Worm (Caenorhabditis elegans) whole organism, midembryonic: ENCODE measurements around the gene F10A3.12.

Experiments
- T22C8.4 ChIP-seq: fragments of 200-800 bp; sonication (Bioruptor generic); IDR thresholded peaks from 2 replicates; pipeline ENCODE4 v1.3.6; 2022; ENCODE audit warnings: missing genetic modification characterization, missing compliant biosample characterization
- cog-1 ChIP-seq: sonication (generic microtip); optimal IDR thresholded peaks from 2 replicates; lab custom pipeline; 2016; ENCODE audit warnings: missing genetic modification characterization, missing compliant biosample characterization
- flt-1 ChIP-seq: fragments of 200-800 bp; sonication (Bioruptor generic); IDR thresholded peaks from 2 replicates; pipeline ENCODE4 v1.3.6; 2022; ENCODE audit warnings: missing genetic modification characterization, missing compliant biosample characterization
- klf-2 ChIP-seq: fragments of 200-800 bp; sonication (Bioruptor generic); conservative IDR thresholded peaks from 2 replicates; pipeline ENCODE4 v1.3.6; 2022; ENCODE audit warnings: missing genetic modification reagents, missing genetic modification characterization, missing compliant biosample characterization
- med-1 ChIP-seq: sonication (generic microtip); optimal IDR thresholded peaks from 2 replicates; lab custom pipeline; 2017; ENCODE audit warnings: missing genetic modification characterization, mild to moderate bottlenecking, missing compliant biosample characterization, antibody characterized with exemption, missing genetic modification reagents; ENCODE audit not compliant: insufficient read depth
- ref-1 ChIP-seq: fragments of 200-800 bp; sonication (Bioruptor generic); conservative IDR thresholded peaks from 2 replicates; pipeline ENCODE4 v1.3.6; 2022; ENCODE audit warnings: missing genetic modification reagents, missing genetic modification characterization, missing compliant biosample characterization
- tab-1 ChIP-seq: fragments of 200-800 bp; sonication (Bioruptor generic); IDR thresholded peaks from 2 replicates; pipeline ENCODE4 v1.3.6; 2022; ENCODE audit warnings: missing genetic modification characterization, missing compliant biosample characterization
- ztf-23 ChIP-seq: fragments of 200-800 bp; sonication (Bioruptor generic); IDR thresholded peaks from 2 replicates; pipeline ENCODE4 v1.3.6; 2022; ENCODE audit warnings: missing genetic modification reagents, missing genetic modification characterization, missing compliant biosample characterization
- ztf-29 ChIP-seq: fragments of 200-800 bp; sonication (Bioruptor generic); IDR thresholded peaks from 2 replicates; pipeline ENCODE4 v1.3.6; 2022; ENCODE audit warnings: missing genetic modification reagents, missing genetic modification characterization, missing compliant biosample characterization

F10A3.12 gene

DNA sequence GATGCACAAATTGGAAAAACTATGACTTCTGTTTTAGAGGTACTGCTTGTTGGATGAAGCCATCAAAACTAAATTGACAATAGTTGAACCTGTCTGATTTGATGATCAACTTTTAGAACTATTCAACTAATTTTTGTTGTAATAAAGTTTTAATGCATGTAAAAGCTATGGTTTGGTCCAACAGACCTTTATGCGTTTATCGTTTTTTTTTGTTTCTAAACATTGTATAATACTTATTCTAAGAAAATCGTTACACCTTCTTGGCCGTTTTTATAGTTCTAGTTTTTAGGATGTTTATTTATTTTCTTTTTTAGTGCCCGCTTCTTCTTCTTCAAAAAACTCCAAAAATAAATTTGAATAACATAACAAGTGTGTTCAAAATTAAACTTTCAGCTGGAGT lies at the start of gene F10A3.12:
Gene F10A3.12 (plus strand): TSS at position 301 of the 400 bp plus-strand sequence.
- no peak for TF ChIP-seq med-1 (GFP tag; lab: Kevin White, UChicago)
- TF ChIP-seq T22C8.4 (GFP tag; lab: Robert Waterston, UW): no peak
- no peak for TF ChIP-seq flt-1
- no peak for TF ChIP-seq ztf-29 (GFP tag; lab: Robert Waterston, UW)
- no peak for TF ChIP-seq cog-1 (tag; lab: Kevin White, UChicago)
- no peak for TF ChIP-seq tab-1
- TF ChIP-seq klf-2: no peak
- TF ChIP-seq ref-1 (GFP tag; lab: Robert Waterston, UW): no peak
- TF ChIP-seq ztf-23: no peak

ce11 chrV:16114237-16114636 lies 49.6 kb upstream of the F10A3.12 start, which contains the start of gene srxa-16:
Gene srxa-16, minus strand, starts transcription at chrV:16114337.
- TF ChIP-seq med-1 (GFP tag; lab: Kevin White, UChicago) (no peak), ref-1 (GFP tag; lab: Robert Waterston, UW) (no peak), ztf-23 (no peak), T22C8.4 (GFP tag; lab: Robert Waterston, UW) (no peak), ztf-29 (GFP tag; lab: Robert Waterston, UW) (no peak), flt-1 (no peak), tab-1 (no peak), cog-1 (tag; lab: Kevin White, UChicago) (no peak), klf-2 (no peak)

- TF ChIP-seq klf-2 (no peak), ref-1 (GFP tag; lab: Robert Waterston, UW) (no peak), T22C8.4 (GFP tag; lab: Robert Waterston, UW) (no peak), med-1 (GFP tag; lab: Kevin White, UChicago) (no peak), tab-1 (no peak), ztf-23 (no peak), ztf-29 (GFP tag; lab: Robert Waterston, UW) (no peak), cog-1 (tag; lab: Kevin White, UChicago) (no peak), flt-1 (no peak)
Measured at ce11 chrV:16115381-16115780, 48.4 kb upstream of the F10A3.12 start, which contains the start of gene str-25. Gene str-25, plus strand, starts transcription at chrV:16115681.

ce11 chrV:16118601-16119000 lies 45.2 kb upstream of the F10A3.12 start, which contains the start of gene str-103:
Gene str-103, minus strand, starts transcription at chrV:16118701.
- TF ChIP-seq med-1 (GFP tag; lab: Kevin White, UChicago) (no peak), cog-1 (tag; lab: Kevin White, UChicago) (no peak), T22C8.4 (GFP tag; lab: Robert Waterston, UW) (no peak), ref-1 (GFP tag; lab: Robert Waterston, UW) (no peak), klf-2 (no peak), tab-1 (no peak), ztf-29 (GFP tag; lab: Robert Waterston, UW) (no peak), ztf-23 (no peak)

ce11 chrV:16120499-16120898 lies 43.3 kb upstream of the F10A3.12 start:
- TF ChIP-seq flt-1: no peak
- no peak for TF ChIP-seq ztf-29 (GFP tag; lab: Robert Waterston, UW)
- TF ChIP-seq klf-2: no peak

- TF ChIP-seq T22C8.4 (GFP tag; lab: Robert Waterston, UW) (no peak), klf-2 (no peak), tab-1 (no peak), cog-1 (tag; lab: Kevin White, UChicago) (no peak), ztf-29 (GFP tag; lab: Robert Waterston, UW) (no peak), med-1 (GFP tag; lab: Kevin White, UChicago) (no peak), ztf-23 (no peak), ref-1 (GFP tag; lab: Robert Waterston, UW) (no peak), flt-1 (no peak)
Measured at ce11 chrV:16120922-16121321, 42.9 kb upstream of the F10A3.12 start, which contains the start of gene skr-3. Gene skr-3, plus strand, starts transcription at chrV:16121084.

ce11 chrV:16121451-16121850 lies 42.4 kb upstream of the F10A3.12 start:
- TF ChIP-seq ref-1 (GFP tag; lab: Robert Waterston, UW) (no peak), ztf-29 (GFP tag; lab: Robert Waterston, UW) (no peak), med-1 (GFP tag; lab: Kevin White, UChicago) (no peak), tab-1 (no peak), klf-2 (no peak), T22C8.4 (GFP tag; lab: Robert Waterston, UW) (no peak), cog-1 (tag; lab: Kevin White, UChicago) (no peak), flt-1 (no peak)

ce11 chrV:16124739-16125138 lies 39.1 kb upstream of the F10A3.12 start, which contains the start of gene nhr-111:
Gene nhr-111, minus strand, starts transcription at chrV:16124839.
- no peak for TF ChIP-seq cog-1 (tag; lab: Kevin White, UChicago)
- no peak for TF ChIP-seq klf-2
- no peak for TF ChIP-seq flt-1
- no peak for TF ChIP-seq med-1 (GFP tag; lab: Kevin White, UChicago)
- TF ChIP-seq T22C8.4 (GFP tag; lab: Robert Waterston, UW): no peak
- TF ChIP-seq tab-1: no peak
- no peak for TF ChIP-seq ref-1 (GFP tag; lab: Robert Waterston, UW)
- no peak for TF ChIP-seq ztf-29 (GFP tag; lab: Robert Waterston, UW)
- no peak for TF ChIP-seq ztf-23

ce11 chrV:16127401-16127800 lies 36.4 kb upstream of the F10A3.12 start, which contains the start of gene fbxa-143:
Gene fbxa-143, minus strand, starts transcription at chrV:16127501.
- TF ChIP-seq med-1 (GFP tag; lab: Kevin White, UChicago) (no peak), flt-1 (no peak), ztf-23 (no peak), tab-1 (no peak), cog-1 (tag; lab: Kevin White, UChicago) (no peak), T22C8.4 (GFP tag; lab: Robert Waterston, UW) (no peak), ztf-29 (GFP tag; lab: Robert Waterston, UW) (no peak), klf-2 (no peak), ref-1 (GFP tag; lab: Robert Waterston, UW) (no peak)

ce11 chrV:16129116-16129515 lies 34.7 kb upstream of the F10A3.12 start:
- TF ChIP-seq ztf-23 (no peak), T22C8.4 (GFP tag; lab: Robert Waterston, UW) (no peak)
